Fruit fly (Drosophila melanogaster): ENCODE results near the gene CG9692.

CG9692 gene

DNA sequence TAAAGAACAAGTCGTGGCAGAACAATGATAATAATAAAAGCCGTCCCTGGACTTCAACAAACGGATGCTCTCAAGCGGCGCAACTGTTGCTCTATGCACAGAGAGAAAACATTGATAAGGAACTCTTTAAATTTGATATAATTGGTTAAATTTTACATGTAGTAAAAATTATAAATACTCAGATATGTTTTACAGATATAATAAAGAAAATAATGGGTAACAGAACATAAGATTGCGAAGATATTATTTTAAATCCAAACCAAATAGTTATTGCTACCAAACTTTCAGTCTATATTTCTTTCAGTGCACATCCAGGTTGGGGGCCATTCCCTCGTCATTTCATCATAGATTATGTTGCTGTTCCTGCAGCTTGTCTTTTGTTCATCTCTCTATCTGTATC is 45.0 kb downstream of the CG9692 start (continued):
- TF ChIP-seq ems (GFP tag; optimal IDR thresholded peaks at IDR 0.05), result no peak
- TF ChIP-seq fd96Cb (tag; optimal IDR thresholded peaks at IDR 0.05), result peak; percentile 31
- no peak for TF ChIP-seq hbn (GFP tag; IDR thresholded peaks at IDR 0.05; ENCODE audit: partially characterized antibody)
- TF ChIP-seq Optix (GFP tag; IDR thresholded peaks at IDR 0.05), result no peak
- no peak for TF ChIP-seq mam (GFP tag; optimal IDR thresholded peaks at IDR 0.05)
- no peak for TF ChIP-seq danr (GFP tag; IDR thresholded peaks at IDR 0.05)
- TF ChIP-seq Meics (GFP tag; optimal IDR thresholded peaks at IDR 0.05), result no peak
- no peak for TF ChIP-seq fd102C (GFP tag; optimal IDR thresholded peaks at IDR 0.05)
- TF ChIP-seq CG4707 (GFP tag; optimal IDR thresholded peaks at IDR 0.05), result no peak
- no peak for TF ChIP-seq amos (GFP tag; IDR thresholded peaks at IDR 0.05; ENCODE audit: partially characterized antibody)
- no peak for TF ChIP-seq vfl (GFP tag; optimal IDR thresholded peaks at IDR 0.05)
- peak; percentile 71 for TF ChIP-seq CG14710 (tag; optimal IDR thresholded peaks at IDR 0.05)
- 0 out of 2 replicates have a peak, but pooled peaks have one; percentile 44 for TF ChIP-seq CG6689 (GFP tag; IDR thresholded peaks at IDR 0.05)
- no peak for TF ChIP-seq CG6683 (GFP tag; optimal IDR thresholded peaks at IDR 0.05)
- TF ChIP-seq Deaf1 (tag; optimal IDR thresholded peaks at IDR 0.05), result no peak
- no peak for TF ChIP-seq CG18011 (GFP tag; optimal IDR thresholded peaks at IDR 0.05)
- TF ChIP-seq CG13123 (GFP tag; optimal IDR thresholded peaks at IDR 0.05), result no peak
- TF ChIP-seq Mrtf (GFP tag; IDR thresholded peaks at IDR 0.05), result no peak
- TF ChIP-seq zfh2 (GFP tag; optimal IDR thresholded peaks at IDR 0.05), result no peak
- no peak for TF ChIP-seq Scr (GFP tag; IDR thresholded peaks at IDR 0.05; ENCODE audit: partially characterized antibody)
- TF ChIP-seq trh (GFP tag; optimal IDR thresholded peaks at IDR 0.05), result no peak
- no peak for TF ChIP-seq CG3726 (GFP tag; IDR thresholded peaks at IDR 0.05)
- TF ChIP-seq Nf-YC (tag; optimal IDR thresholded peaks at IDR 0.05), result no peak
- TF ChIP-seq chif (GFP tag; optimal IDR thresholded peaks at IDR 0.05), result no peak
- no peak for TF ChIP-seq CG9817 (tag; optimal IDR thresholded peaks at IDR 0.05)
- no peak for TF ChIP-seq CG8290 (GFP tag; optimal IDR thresholded peaks at IDR 0.05)
- TF ChIP-seq CG8290 (tag; optimal IDR thresholded peaks at IDR 0.05), result no peak
- TF ChIP-seq CG2120 (GFP tag; optimal IDR thresholded peaks at IDR 0.05), result no peak

DNA sequence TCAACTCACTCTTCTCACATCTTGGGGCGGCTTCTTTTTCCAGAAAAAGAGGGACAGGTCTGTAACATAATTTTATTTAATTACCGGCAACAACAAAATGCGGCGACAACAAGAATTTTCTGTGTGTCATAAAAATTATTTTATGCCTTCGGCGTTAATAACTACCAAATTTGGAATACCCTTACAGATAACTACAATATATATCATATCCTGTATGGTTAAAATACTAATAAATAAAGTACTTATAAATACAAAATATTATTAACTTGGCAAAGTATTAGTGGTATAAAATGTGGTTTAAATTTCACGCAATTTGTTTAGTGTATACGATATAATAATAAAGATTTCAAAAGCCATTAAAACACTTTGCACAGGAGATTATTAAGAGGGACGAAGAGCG is 46.0 kb downstream of the CG9692 start:
- TF ChIP-seq D19A (tag; optimal IDR thresholded peaks at IDR 0.05), result peak; percentile 57
- TF ChIP-seq CG16863 (GFP tag; optimal IDR thresholded peaks at IDR 0.05), result no peak

DNA sequence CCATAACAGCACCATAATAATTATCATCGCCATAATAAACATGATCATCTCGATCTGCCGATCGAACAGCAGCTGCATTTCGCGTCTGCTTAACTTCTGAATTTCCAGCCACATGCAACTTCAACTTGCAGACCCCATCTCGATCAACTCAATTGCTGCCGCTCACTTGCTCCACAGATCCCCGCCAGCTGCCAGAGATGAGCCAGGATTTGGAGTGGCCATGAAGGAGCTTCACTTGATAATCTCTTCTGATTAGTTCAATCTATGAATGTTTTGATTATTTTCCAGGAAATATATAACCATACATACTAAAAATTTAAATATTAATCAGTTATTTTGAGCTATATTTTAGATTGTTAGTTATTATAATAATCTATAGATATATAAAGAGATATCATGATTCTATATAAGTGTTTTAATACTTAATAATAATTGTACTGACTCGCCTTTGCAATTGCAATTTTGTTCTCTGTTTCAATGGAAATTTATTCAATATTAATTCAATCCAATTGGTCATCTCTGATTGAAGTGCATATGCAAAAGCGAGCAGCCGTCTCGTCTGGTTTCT is 46.8 kb downstream of the CG9692 start:
- TF ChIP-seq grau (tag; optimal IDR thresholded peaks at IDR 0.05), result no peak
- TF ChIP-seq CG7928 (GFP tag; optimal IDR thresholded peaks at IDR 0.05), result no peak
- TF ChIP-seq pan (optimal IDR thresholded peaks at IDR 0.05), result no peak
- TF ChIP-seq pan (GFP tag; optimal IDR thresholded peaks at IDR 0.05 in 1 of 2, IDR thresholded peaks at IDR 0.05 in 1 of 2), result no peak
- no peak for TF ChIP-seq CG17361 (GFP tag; IDR thresholded peaks at IDR 0.05)
- no peak for TF ChIP-seq Trl (optimal IDR thresholded peaks at IDR 0.05)
- TF ChIP-seq Trl (GFP tag; optimal IDR thresholded peaks at IDR 0.05), result no peak
- TF ChIP-seq CG11456 (GFP tag; IDR thresholded peaks at IDR 0.05), result no peak
- no peak for TF ChIP-seq CG17359 (tag; optimal IDR thresholded peaks at IDR 0.05)
- no peak for TF ChIP-seq CG5245 (GFP tag; optimal IDR thresholded peaks at IDR 0.05)
- no peak for TF ChIP-seq ATbp (GFP tag; optimal IDR thresholded peaks at IDR 0.05)
- TF ChIP-seq CG10462 (GFP tag; optimal IDR thresholded peaks at IDR 0.05), result no peak

Measured in whole organism, embryonic.